Worm (Caenorhabditis elegans): ENCODE measurements around the gene rpl-10.

The rpl-10 gene

DNA sequence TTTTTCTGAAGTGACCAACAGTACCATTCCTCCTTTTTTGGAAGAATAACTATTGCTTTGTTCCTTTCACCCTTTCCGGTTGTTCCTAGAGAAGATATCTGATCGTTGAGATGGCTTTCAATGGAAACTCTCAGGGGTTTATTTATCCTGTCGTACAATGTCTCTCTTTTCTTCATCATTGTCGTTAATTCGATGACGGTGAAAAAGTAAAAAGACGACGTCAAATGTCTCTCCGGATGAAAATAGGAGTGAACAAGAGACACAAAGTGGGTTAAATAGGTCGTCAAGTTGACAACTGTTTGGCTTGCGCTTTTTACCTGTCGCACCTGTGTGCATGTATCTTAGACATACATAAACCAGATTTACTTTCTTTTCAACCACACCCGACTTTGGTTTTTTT, 50.2 kb downstream of the rpl-10 start:
- TF ChIP-seq snpc-1.3 (tag; optimal IDR thresholded peaks at IDR 0.05; ENCODE audit: insufficient read depth) (no peak), lin-54 (GFP tag; optimal IDR thresholded peaks at IDR 0.05) (no peak), xnd-1 (tag; optimal IDR thresholded peaks at IDR 0.05) (no peak), Y56A3A.18 (GFP tag; IDR thresholded peaks at IDR 0.05) (no peak), ztf-26 (tag; optimal IDR thresholded peaks at IDR 0.05) (no peak), madf-10 (tag; optimal IDR thresholded peaks at IDR 0.05) (no peak), Y95B8A.8 (GFP tag; IDR thresholded peaks at IDR 0.05) (no peak), F57A8.1 (GFP tag; optimal IDR thresholded peaks at IDR 0.05) (no peak)
